Worm (Caenorhabditis elegans): ENCODE data around the gene rbm-17.

rbm-17 gene

DNA sequence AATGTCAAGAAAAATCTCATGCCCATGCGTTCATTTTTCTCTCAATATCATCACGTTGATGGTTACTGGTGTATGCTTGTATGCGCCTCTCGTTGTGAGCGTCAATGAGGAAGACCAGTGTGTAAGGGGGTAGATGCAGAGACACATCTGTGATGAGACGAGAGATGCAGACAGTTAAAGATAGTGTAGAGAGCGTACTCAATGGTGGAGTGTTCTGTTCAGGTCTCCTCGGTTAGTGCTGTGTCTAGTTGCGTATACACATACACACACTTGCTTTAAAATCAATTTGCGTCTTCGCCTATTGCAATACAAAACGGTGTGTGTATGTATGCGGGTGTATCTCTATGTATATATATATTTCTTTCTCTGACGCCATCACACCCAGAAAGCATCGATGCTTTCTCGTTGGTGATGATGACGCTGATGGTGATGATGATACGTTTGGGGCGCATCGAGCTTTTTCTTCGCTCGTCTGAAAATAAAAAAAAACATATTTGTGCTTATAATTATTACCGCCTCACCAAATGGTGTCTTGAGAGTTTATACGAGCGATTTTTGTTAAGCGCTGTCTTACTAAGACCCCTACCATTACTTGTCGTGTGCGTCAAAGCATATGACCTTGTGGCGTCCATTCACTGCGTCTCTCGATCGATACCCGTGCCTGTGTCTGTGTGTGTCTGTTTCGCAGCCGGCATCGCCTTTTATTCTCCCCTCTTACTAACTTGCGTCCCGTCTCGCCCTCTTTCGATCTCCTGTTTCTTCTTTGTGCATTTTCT is 44.5 kb upstream of the rbm-17 start, which contains the start of gene F40F11.3:
Gene F40F11.3, minus strand, starts transcription at position 589 of the 776 bp plus-strand sequence.
- peak; percentile 8 for TF ChIP-seq pqm-1 (tag; optimal IDR thresholded peaks at IDR 0.05)
- TF ChIP-seq F49E8.2 (tag; optimal IDR thresholded peaks at IDR 0.05; ENCODE audit: borderline replicate concordance) = no peak
- TF ChIP-seq ztf-7 (tag; optimal IDR thresholded peaks at IDR 0.05) = peak; percentile 62
- peak; percentile 28 for TF ChIP-seq jun-1 (tag; optimal IDR thresholded peaks at IDR 0.05)
- peak; percentile 25; the same call in 1 of the 2 replicates for TF ChIP-seq dmd-8 (GFP tag; IDR thresholded peaks at IDR 0.05)
- TF ChIP-seq nhr-25 (tag; optimal IDR thresholded peaks at IDR 0.05; ENCODE audit: borderline replicate concordance, insufficient read depth) = peak; percentile 38
- peak; percentile 36 to 85 for TF ChIP-seq mdl-1 (tag; optimal IDR thresholded peaks at IDR 0.05)
- peak; percentile 71; the same call in 1 of the 2 replicates for TF ChIP-seq lim-7 (GFP tag; IDR thresholded peaks at IDR 0.05)
- TF ChIP-seq mes-2 (tag; optimal IDR thresholded peaks at IDR 0.05; ENCODE audit: poor library complexity, severe bottlenecking) = peak; percentile 83
- peak; percentile 38; the same call in 1 of the 2 replicates for TF ChIP-seq ceh-20 (GFP tag; IDR thresholded peaks at IDR 0.05)
- TF ChIP-seq mxl-3 (GFP tag; optimal IDR thresholded peaks at IDR 0.05) = peak; percentile 87
- peak; percentile 69 for TF ChIP-seq nhr-6 (tag; optimal IDR thresholded peaks at IDR 0.05)
- peak; percentile 95 for TF ChIP-seq hmg-1.1 (GFP tag; IDR thresholded peaks at IDR 0.05)
- TF ChIP-seq lin-15B (tag; optimal IDR thresholded peaks at IDR 0.05) = no peak
- peak; percentile 85 for TF ChIP-seq dve-1 (tag; optimal IDR thresholded peaks at IDR 0.05; ENCODE audit: insufficient read depth)
- peak; percentile 68 for TF ChIP-seq F37D6.2 (tag; optimal IDR thresholded peaks at IDR 0.05)
- TF ChIP-seq zag-1 (tag; optimal IDR thresholded peaks at IDR 0.05) = no peak
- peak; percentile 67 for TF ChIP-seq lin-38 (GFP tag; IDR thresholded peaks at IDR 0.05)
- no peak for TF ChIP-seq zip-11 (GFP tag; IDR thresholded peaks at IDR 0.05)
- TF ChIP-seq ceh-82 (tag; optimal IDR thresholded peaks at IDR 0.05) = no peak
- peak; percentile 64; the same call in 1 of the 2 replicates for TF ChIP-seq nhr-42 (GFP tag; IDR thresholded peaks at IDR 0.05)
- TF ChIP-seq dmd-6 (GFP tag; IDR thresholded peaks at IDR 0.05) = peak; percentile 76
- TF ChIP-seq fos-1 (tag; optimal IDR thresholded peaks at IDR 0.05) = no peak
- TF ChIP-seq nhr-102 (tag; optimal IDR thresholded peaks at IDR 0.05) = peak; percentile 34
- peak; percentile 73 for TF ChIP-seq arid-1 (GFP tag; conservative IDR thresholded peaks at IDR 0.05)
- TF ChIP-seq egl-43 (GFP tag; IDR thresholded peaks at IDR 0.05) = peak; percentile 47; the same call in 1 of the 2 replicates
- TF ChIP-seq F26F4.8 (GFP tag; conservative IDR thresholded peaks at IDR 0.05) = no peak
- TF ChIP-seq aha-1 (tag) = peak; percentile 96
- peak; percentile 65; the same call in 1 of the 2 replicates for TF ChIP-seq ZK337.2 (GFP tag; IDR thresholded peaks at IDR 0.05)
- peak; percentile 86 for TF ChIP-seq rbr-2 (tag; optimal IDR thresholded peaks at IDR 0.05)
- peak in 1 of 2 experiments; percentile 17 for TF ChIP-seq ZK546.5 (tag; optimal IDR thresholded peaks at IDR 0.05)
- TF ChIP-seq T20F7.1 (GFP tag; optimal IDR thresholded peaks at IDR 0.05) = peak; percentile 79
- peak; percentile 56 for TF ChIP-seq ces-1 (GFP tag; optimal IDR thresholded peaks at IDR 0.05)
- peak; percentile 24 for TF ChIP-seq snpc-1.2 (GFP tag; IDR thresholded peaks at IDR 0.05)
- peak; percentile 65 for TF ChIP-seq nhr-48 (tag; optimal IDR thresholded peaks at IDR 0.05)
- TF ChIP-seq unc-130 (GFP tag; optimal IDR thresholded peaks at IDR 0.05) = no peak
- peak; percentile 58 for TF ChIP-seq F10B5.3 (tag; optimal IDR thresholded peaks at IDR 0.05)
- no peak for TF ChIP-seq ceh-62 (tag; optimal IDR thresholded peaks at IDR 0.05)
- TF ChIP-seq mxl-2 (GFP tag; conservative IDR thresholded peaks at IDR 0.05) = no peak
- peak; percentile 49 to 64 for TF ChIP-seq daf-16 (GFP tag; optimal IDR thresholded peaks at IDR 0.05)
- TF ChIP-seq daf-16 (tag; optimal IDR thresholded peaks at IDR 0.05) = peak; percentile 78
- TF ChIP-seq daf-19 (GFP tag; conservative IDR thresholded peaks at IDR 0.05) = peak; percentile 62
- peak; percentile 74 for TF ChIP-seq ctbp-1 (GFP tag; IDR thresholded peaks at IDR 0.05)
- TF ChIP-seq pha-4 (GFP tag; IDR thresholded peaks at IDR 0.05) = peak; percentile 30; the same call in 1 of the 2 replicates
- TF ChIP-seq pha-4 (tag; optimal IDR thresholded peaks at IDR 0.05) = peak; percentile 62
- peak; percentile 63; the same call in 1 of the 2 replicates for TF ChIP-seq nhr-41 (GFP tag; IDR thresholded peaks at IDR 0.05)
- peak; percentile 85 for TF ChIP-seq nhr-28 (tag; optimal IDR thresholded peaks at IDR 0.05)
- TF ChIP-seq zip-2 (tag; optimal IDR thresholded peaks at IDR 0.05) = no peak
- TF ChIP-seq mep-1 (tag; optimal IDR thresholded peaks at IDR 0.05) = peak; percentile 81
